Fruit fly (Drosophila melanogaster) whole organism, prepupa: ENCODE measurements around the gene Aptx.

ENCODE experiments used
- Blimp-1 ChIP-seq: fragments of 200-800 bp; sonication (Bioruptor generic); optimal IDR thresholded peaks from 3 replicates; lab custom pipeline; 2017; ENCODE audit warnings: missing biosample characterization, missing genetic modification characterization, mild to moderate bottlenecking, moderate library complexity, missing genetic modification reagents
- CG10631 ChIP-seq: fragments of 200-800 bp; sonication (Bioruptor generic); optimal IDR thresholded peaks from 2 replicates; lab custom pipeline; 2016; ENCODE audit warnings: missing biosample characterization, missing genetic modification characterization
- CG10669 ChIP-seq: fragments of 200-800 bp; sonication (Bioruptor generic); optimal IDR thresholded peaks from 3 replicates; lab custom pipeline; 2018; ENCODE audit warnings: missing biosample characterization, mild to moderate bottlenecking, missing genetic modification characterization, moderate library complexity
- CG11762 ChIP-seq: fragments of 200-800 bp; sonication (Bioruptor generic); optimal IDR thresholded peaks from 3 replicates; lab custom pipeline; 2016; ENCODE audit warnings: missing biosample characterization, missing genetic modification characterization; ENCODE audit not compliant: insufficient read depth
- CG11902 ChIP-seq: fragments of 200-800 bp; sonication (Bioruptor generic); optimal IDR thresholded peaks from 3 replicates; lab custom pipeline; 2016; ENCODE audit warnings: missing biosample characterization, missing genetic modification characterization
- CG15336 ChIP-seq: fragments of 200-800 bp; sonication (Bioruptor generic); IDR thresholded peaks from 2 replicates; pipeline ENCODE4 v1.3.6; 2022; ENCODE audit warnings: missing biosample characterization, missing genetic modification characterization
- CG16779 ChIP-seq: fragments of 200-800 bp; sonication (Bioruptor generic); optimal IDR thresholded peaks from 3 replicates; lab custom pipeline; 2017; ENCODE audit warnings: missing biosample characterization, mild to moderate bottlenecking, missing genetic modification characterization
- CG3032 ChIP-seq: fragments of 200-800 bp; optimal IDR thresholded peaks from 2 replicates; lab custom pipeline; 2019; ENCODE audit warnings: missing biosample characterization, mild to moderate bottlenecking, missing genetic modification characterization, moderate library complexity
- CG31627 ChIP-seq: fragments of 200-800 bp; sonication (Bioruptor generic); optimal IDR thresholded peaks from 3 replicates; lab custom pipeline; 2016; ENCODE audit warnings: missing biosample characterization, missing genetic modification characterization
- CG34406 ChIP-seq: fragments of 200-800 bp; sonication (Bioruptor generic); optimal IDR thresholded peaks from 3 replicates; lab custom pipeline; 2016; ENCODE audit warnings: missing biosample characterization, missing genetic modification characterization
- CG3919 ChIP-seq: fragments of 200-800 bp; sonication (Bioruptor generic); optimal IDR thresholded peaks from 3 replicates; lab custom pipeline; 2016; ENCODE audit warnings: missing biosample characterization, missing genetic modification characterization
- CG4318 ChIP-seq: fragments of 200-800 bp; sonication (Bioruptor generic); optimal IDR thresholded peaks from 3 replicates; lab custom pipeline; 2017; ENCODE audit warnings: missing biosample characterization, mild to moderate bottlenecking, missing genetic modification characterization
- CG6163 ChIP-seq: fragments of 200-800 bp; sonication (Bioruptor generic); IDR thresholded peaks from 3 replicates; pipeline ENCODE4 v1.3.6; 2022; ENCODE audit warnings: missing biosample characterization, missing genetic modification characterization
- CG6808 ChIP-seq: fragments of 200-800 bp; sonication (Bioruptor generic); optimal IDR thresholded peaks from 3 replicates; lab custom pipeline; 2017; ENCODE audit warnings: missing biosample characterization, missing genetic modification characterization, mild to moderate bottlenecking, moderate library complexity, missing genetic modification reagents
- CG6854 ChIP-seq: fragments of 200-800 bp; sonication (Bioruptor generic); optimal IDR thresholded peaks from 2 replicates; lab custom pipeline; 2017; ENCODE audit warnings: missing biosample characterization, mild to moderate bottlenecking, missing genetic modification characterization
- CG7368 ChIP-seq: fragments of 200-800 bp; sonication (Bioruptor generic); optimal IDR thresholded peaks from 3 replicates; lab custom pipeline; 2016; ENCODE audit warnings: missing biosample characterization, missing genetic modification characterization
- CG8119 ChIP-seq: fragments of 200-800 bp; sonication (Bioruptor generic); IDR thresholded peaks from 3 replicates; pipeline ENCODE4 v1.3.6; 2022; ENCODE audit warnings: missing biosample characterization, missing genetic modification characterization
- CG8319 ChIP-seq: fragments of 200-800 bp; sonication (Bioruptor generic); optimal IDR thresholded peaks from 3 replicates; lab custom pipeline; 2016; ENCODE audit warnings: missing biosample characterization, missing genetic modification characterization
- CG8632 ChIP-seq: fragments of 200-800 bp; sonication (Bioruptor generic); optimal IDR thresholded peaks from 3 replicates; lab custom pipeline; 2016; ENCODE audit warnings: missing biosample characterization, missing genetic modification characterization
- CG9139 ChIP-seq: fragments of 200-800 bp; sonication (Bioruptor generic); optimal IDR thresholded peaks from 3 replicates; lab custom pipeline; 2017; ENCODE audit warnings: missing biosample characterization, mild to moderate bottlenecking, missing genetic modification characterization
- Eip75B ChIP-seq: fragments of 200-800 bp; sonication (Bioruptor generic); optimal IDR thresholded peaks from 3 replicates; lab custom pipeline; 2016; ENCODE audit warnings: missing biosample characterization, missing genetic modification characterization
- Eip78C ChIP-seq: fragments of 200-800 bp; sonication (Bioruptor generic); peaks from one replicate; lab custom pipeline; 2016; ENCODE audit warnings: missing biosample characterization, missing genetic modification characterization
- Ets21C ChIP-seq: fragments of 200-800 bp; sonication (Bioruptor generic); optimal IDR thresholded peaks from 3 replicates; lab custom pipeline; 2016; ENCODE audit warnings: missing biosample characterization, missing genetic modification characterization
- Ets96B ChIP-seq: fragments of 200-800 bp; optimal IDR thresholded peaks from 2 replicates; lab custom pipeline; 2019; ENCODE audit warnings: missing biosample characterization, mild to moderate bottlenecking, missing genetic modification characterization, moderate library complexity
- Gug ChIP-seq: fragments of 200-800 bp; sonication (Bioruptor generic); IDR thresholded peaks from 2 replicates; pipeline ENCODE4 v1.3.6; 2022; ENCODE audit warnings: missing biosample characterization, missing genetic modification characterization
- Hr38 ChIP-seq: sonication (Bioruptor generic); optimal IDR thresholded peaks from 2 replicates; lab custom pipeline; 2016; ENCODE audit warnings: missing biosample characterization, missing genetic modification characterization
- Hr4 ChIP-seq: fragments of 200-800 bp; sonication (Bioruptor generic); optimal IDR thresholded peaks from 3 replicates; lab custom pipeline; 2016; ENCODE audit warnings: missing biosample characterization, missing genetic modification characterization
- Lpt ChIP-seq: fragments of 200-800 bp; sonication (Bioruptor generic); optimal IDR thresholded peaks from 3 replicates; lab custom pipeline; 2016; ENCODE audit warnings: missing biosample characterization, missing genetic modification characterization
- Met ChIP-seq: fragments of 200-800 bp; sonication (Bioruptor generic); optimal IDR thresholded peaks from 3 replicates; lab custom pipeline; 2016; ENCODE audit warnings: missing biosample characterization, missing genetic modification characterization
- OdsH ChIP-seq: fragments of 200-800 bp; sonication (Bioruptor generic); optimal IDR thresholded peaks from 3 replicates; lab custom pipeline; 2016; ENCODE audit warnings: missing biosample characterization, missing genetic modification characterization
- Smox ChIP-seq: fragments of 200-800 bp; sonication (Bioruptor generic); optimal IDR thresholded peaks from 3 replicates; lab custom pipeline; 2016; ENCODE audit warnings: missing biosample characterization, missing genetic modification characterization
- Sox102F ChIP-seq: fragments of 200-800 bp; sonication (Bioruptor generic); optimal IDR thresholded peaks from 2 replicates; lab custom pipeline; 2016; ENCODE audit warnings: missing biosample characterization, mild to moderate bottlenecking, missing genetic modification characterization
- Sox14 ChIP-seq: fragments of 200-800 bp; sonication (Bioruptor generic); optimal IDR thresholded peaks from 3 replicates; lab custom pipeline; 2016; ENCODE audit warnings: missing biosample characterization, missing genetic modification characterization
- acj6 ChIP-seq: fragments of 200-800 bp; sonication (Bioruptor generic); optimal IDR thresholded peaks from 3 replicates; lab custom pipeline; 2016; ENCODE audit warnings: missing biosample characterization, missing genetic modification characterization
- cyc ChIP-seq: fragments of 200-800 bp; sonication (Bioruptor generic); optimal IDR thresholded peaks from 3 replicates; lab custom pipeline; 2016; ENCODE audit warnings: missing biosample characterization, missing genetic modification characterization
- dsx ChIP-seq: fragments of 200-800 bp; optimal IDR thresholded peaks from 3 replicates; lab custom pipeline; 2019; ENCODE audit warnings: missing biosample characterization, mild to moderate bottlenecking, missing genetic modification characterization, moderate library complexity; ENCODE audit not compliant: poor library complexity, severe bottlenecking
- eg ChIP-seq: fragments of 200-800 bp; sonication (Bioruptor generic); IDR thresholded peaks from 3 replicates; pipeline ENCODE4 v1.3.6; 2022; ENCODE audit warnings: missing biosample characterization, missing genetic modification characterization
- esn ChIP-seq: fragments of 200-800 bp; sonication (Bioruptor generic); optimal IDR thresholded peaks from 2 replicates; lab custom pipeline; 2016; ENCODE audit warnings: missing biosample characterization, mild to moderate bottlenecking, missing genetic modification characterization, moderate library complexity
- fd59A ChIP-seq: fragments of 200-800 bp; sonication (Bioruptor generic); optimal IDR thresholded peaks from 2 replicates; lab custom pipeline; 2017; ENCODE audit warnings: missing biosample characterization, mild to moderate bottlenecking, missing genetic modification characterization, missing genetic modification reagents
- lz ChIP-seq: fragments of 200-800 bp; sonication (Bioruptor generic); optimal IDR thresholded peaks from 3 replicates; lab custom pipeline; 2016; ENCODE audit warnings: missing biosample characterization, missing genetic modification characterization
- net ChIP-seq: fragments of 200-800 bp; sonication (Bioruptor generic); optimal IDR thresholded peaks from 3 replicates; lab custom pipeline; 2016; ENCODE audit warnings: missing biosample characterization, missing genetic modification characterization
- pdm3 ChIP-seq: fragments of 200-800 bp; sonication (Bioruptor generic); optimal IDR thresholded peaks from 3 replicates; lab custom pipeline; 2016; ENCODE audit warnings: missing biosample characterization, missing genetic modification characterization
- salr ChIP-seq, 2 experiments: fragments of 200-800 bp; sonication (Bioruptor generic); optimal IDR thresholded peaks; 3 replicates each; lab custom pipeline; 2016 to 2018; ENCODE audit warnings: missing biosample characterization in 2 of 2, missing genetic modification characterization in 2 of 2, mild to moderate bottlenecking in 1 of 2
- ss ChIP-seq, 2 experiments: fragments of 200-800 bp; sonication (Bioruptor generic); optimal IDR thresholded peaks; 2 replicates in 1 of 2; 3 replicates in 1 of 2; lab custom pipeline; 2017 to 2018; ENCODE audit warnings: mild to moderate bottlenecking in 2 of 2, missing biosample characterization in 2 of 2, missing genetic modification characterization in 2 of 2, moderate library complexity in 1 of 2
- svp ChIP-seq: fragments of 200-800 bp; sonication (Bioruptor generic); peaks from one replicate; lab custom pipeline; 2016; ENCODE audit warnings: missing biosample characterization, missing genetic modification characterization
- topi ChIP-seq: fragments of 200-800 bp; sonication (Bioruptor generic); optimal IDR thresholded peaks from 3 replicates; lab custom pipeline; 2016; ENCODE audit warnings: missing biosample characterization, missing genetic modification characterization
- vri ChIP-seq: fragments of 200-800 bp; sonication (Bioruptor generic); optimal IDR thresholded peaks from 3 replicates; lab custom pipeline; 2016; ENCODE audit warnings: missing biosample characterization, mild to moderate bottlenecking, missing genetic modification characterization

The Aptx gene

dm6 chr3R:19403096-19403515 lies at the start of gene Aptx, which contains the start of gene Ino80 (continued):
- TF ChIP-seq CG31627 (GFP tag; lab: Kevin White, UChicago) (peak; percentile 96), Sox102F (GFP tag; lab: Kevin White, UChicago) (peak; percentile 92), CG3032 (tag; lab: Kevin White, UChicago) (peak; percentile 93), dsx (peak; percentile 79), Hr4 (GFP tag; lab: Kevin White, UChicago) (peak; percentile 95), lz (GFP tag; lab: Kevin White, UChicago) (peak; percentile 96), acj6 (GFP tag; lab: Kevin White, UChicago) (peak; percentile 94), CG11762 (GFP tag; lab: Kevin White, UChicago) (peak; percentile 88)

DNA sequence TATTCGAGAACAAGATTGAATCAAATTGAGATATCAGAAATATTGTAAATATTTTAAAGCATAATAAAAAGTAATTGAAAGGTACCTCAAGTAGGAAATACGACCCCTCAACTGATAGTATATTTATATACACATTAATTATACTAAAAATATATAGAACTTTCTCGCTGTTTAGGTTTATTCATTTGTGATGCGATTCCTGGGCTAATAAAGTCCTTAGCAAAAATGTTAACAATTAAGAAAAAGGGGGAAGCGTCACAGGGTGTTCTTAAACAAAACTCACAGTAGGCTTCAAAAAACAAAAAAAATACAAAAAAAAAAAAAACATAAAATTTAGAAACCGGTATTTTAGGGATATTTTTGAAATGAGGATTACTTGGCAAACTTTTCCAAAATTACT lies 49.5 kb upstream of the Aptx start, which contains the start of gene CG43203:
CG43203 (plus strand) TSS at position 301 of the 400 bp plus-strand sequence.
- TF ChIP-seq CG10631 (GFP tag; lab: Kevin White, UChicago) (no peak), svp (GFP tag; lab: Kevin White, UChicago) (peak; percentile 55), Eip78C (GFP tag; lab: Kevin White, UChicago) (peak; percentile 36), Sox102F (GFP tag; lab: Kevin White, UChicago) (no peak)

dm6 chr3R:19362879-19363278 lies 40.4 kb upstream of the Aptx start:
- no peak for TF ChIP-seq CG6854 (GFP tag; lab: Kevin White, UChicago)
- peak; percentile 41 for TF ChIP-seq lz (GFP tag; lab: Kevin White, UChicago)
- no peak for TF ChIP-seq fd59A (GFP tag; lab: Kevin White, UChicago)
- TF ChIP-seq Met = peak; percentile 55
- peak; percentile 36 for TF ChIP-seq Eip78C (GFP tag; lab: Kevin White, UChicago)
- no peak for TF ChIP-seq topi
- TF ChIP-seq OdsH = peak; percentile 35
- no peak for TF ChIP-seq salr (GFP tag; optimal IDR thresholded peaks at IDR 0.05; lab: Kevin White, UChicago)
- peak; percentile 15 for TF ChIP-seq Hr4 (GFP tag; lab: Kevin White, UChicago)
- no peak for TF ChIP-seq CG7368 (GFP tag; lab: Kevin White, UChicago)
- TF ChIP-seq Lpt (GFP tag; lab: Kevin White, UChicago) = no peak
- TF ChIP-seq Ets96B (tag; lab: Kevin White, UChicago) = no peak
- TF ChIP-seq ss (GFP tag; optimal IDR thresholded peaks at IDR 0.05; lab: Kevin White, UChicago) = no peak
- no peak for TF ChIP-seq CG10631 (GFP tag; lab: Kevin White, UChicago)
- TF ChIP-seq dsx = no peak
- TF ChIP-seq Gug = no peak
- no peak for TF ChIP-seq net (GFP tag; lab: Kevin White, UChicago)
- TF ChIP-seq CG8632 (GFP tag; lab: Kevin White, UChicago) = peak; percentile 23
- peak; percentile 28 for TF ChIP-seq Blimp-1
- TF ChIP-seq acj6 (GFP tag; lab: Kevin White, UChicago) = peak; percentile 38
- TF ChIP-seq eg = no peak
- TF ChIP-seq CG8319 (GFP tag; lab: Kevin White, UChicago) = no peak
- no peak for TF ChIP-seq CG3919
- no peak for TF ChIP-seq Sox14 (GFP tag; lab: Kevin White, UChicago)
- no peak for TF ChIP-seq CG9139 (GFP tag; lab: Kevin White, UChicago)
- TF ChIP-seq Sox102F (GFP tag; lab: Kevin White, UChicago) = peak; percentile 45
- no peak for TF ChIP-seq CG16779 (tag; lab: Kevin White, UChicago)
- TF ChIP-seq Smox = peak; percentile 32
- peak; percentile 44 for TF ChIP-seq Eip75B
- no peak for TF ChIP-seq CG6163 (GFP tag; lab: Robert Waterston, UW)
- TF ChIP-seq CG6808 (GFP tag; lab: Kevin White, UChicago) = no peak
- no peak for TF ChIP-seq CG10669 (GFP tag; lab: Kevin White, UChicago)
- TF ChIP-seq cyc (GFP tag; lab: Kevin White, UChicago) = no peak
- TF ChIP-seq CG8119 = no peak
- no peak for TF ChIP-seq Ets21C (GFP tag; lab: Kevin White, UChicago)
- no peak for TF ChIP-seq CG11902 (GFP tag; lab: Kevin White, UChicago)
- peak; percentile 30 for TF ChIP-seq pdm3 (GFP tag; lab: Kevin White, UChicago)
- peak; percentile 17 for TF ChIP-seq CG31627 (GFP tag; lab: Kevin White, UChicago)
- peak; percentile 50 for TF ChIP-seq CG34406 (GFP tag; lab: Kevin White, UChicago)
- TF ChIP-seq vri (GFP tag; lab: Kevin White, UChicago) = no peak
- TF ChIP-seq CG15336 = no peak
- peak; percentile 53 for TF ChIP-seq esn (GFP tag; lab: Kevin White, UChicago)
- TF ChIP-seq Hr38 (GFP tag; lab: Kevin White, UChicago) = no peak
- TF ChIP-seq CG4318 (GFP tag; lab: Kevin White, UChicago) = no peak
